Fruit fly (Drosophila melanogaster) whole organism, prepupa: ENCODE measurements around the gene Gr10a.

Experiments
- CG16779 ChIP-seq: fragments of 200-800 bp; sonication (Bioruptor generic); optimal IDR thresholded peaks from 3 replicates; lab custom pipeline; 2017; ENCODE audit warnings: missing biosample characterization, mild to moderate bottlenecking, missing genetic modification characterization
- acj6 ChIP-seq: fragments of 200-800 bp; sonication (Bioruptor generic); optimal IDR thresholded peaks from 3 replicates; lab custom pipeline; 2016; ENCODE audit warnings: missing biosample characterization, missing genetic modification characterization

dm6 chrX:11382588-11382987, 34.6 kb downstream of the Gr10a start:
- TF ChIP-seq acj6 (GFP tag; lab: Kevin White, UChicago) (no peak), CG16779 (tag; lab: Kevin White, UChicago) (no peak)
